Worm (Caenorhabditis elegans): ENCODE data around the gene wht-8.

The wht-8 gene

ce11 chrIII:11197327-11197726 lies 21.3 kb upstream of the wht-8 start (continued):
- TF ChIP-seq hlh-12 (tag; optimal IDR thresholded peaks at IDR 0.05) (no peak), egrh-3 (GFP tag; IDR thresholded peaks at IDR 0.05) (peak; percentile 81), repo-1 (tag; optimal IDR thresholded peaks at IDR 0.05) (no peak), pha-4 (tag; optimal IDR thresholded peaks at IDR 0.05) (no peak), tbp1 (GFP tag; optimal IDR thresholded peaks at IDR 0.05) (peak; percentile 17), ztf-22 (GFP tag; optimal IDR thresholded peaks at IDR 0.05) (no peak), ceh-100 (GFP tag; IDR thresholded peaks at IDR 0.05) (no peak), attf-6 (GFP tag; IDR thresholded peaks at IDR 0.05) (no peak), hmg-1.2 (GFP tag; IDR thresholded peaks at IDR 0.05) (peak; percentile 21; the same call in 1 of the 2 replicates), athp-1 (tag; optimal IDR thresholded peaks at IDR 0.05) (no peak), chd-7 (tag; optimal IDR thresholded peaks at IDR 0.05) (no peak), madf-6 (GFP tag; IDR thresholded peaks at IDR 0.05) (no peak), ceh-27 (GFP tag; optimal IDR thresholded peaks at IDR 0.05) (no peak), ztf-6 (GFP tag; IDR thresholded peaks at IDR 0.05) (no peak), mcd-1 (GFP tag; IDR thresholded peaks at IDR 0.05) (0 out of 2 replicates have a peak, but pooled peaks have one; percentile 4), lin-26 (GFP tag; IDR thresholded peaks at IDR 0.05) (no peak), attf-5 (GFP tag; optimal IDR thresholded peaks at IDR 0.05) (peak; percentile 35), lin-54 (GFP tag; optimal IDR thresholded peaks at IDR 0.05) (peak; percentile 14), nfya-2 (GFP tag; IDR thresholded peaks at IDR 0.05) (no peak), sdz-38 (tag; optimal IDR thresholded peaks at IDR 0.05) (no peak), mes-4 (tag; optimal IDR thresholded peaks at IDR 0.05) (no peak), ztf-18 (tag; optimal IDR thresholded peaks at IDR 0.05) (no peak), snpc-1.1 (tag; optimal IDR thresholded peaks at IDR 0.05; ENCODE audit: insufficient read depth) (no peak), F10E7.11 (tag; optimal IDR thresholded peaks at IDR 0.05) (no peak), ama-1 (optimal IDR thresholded peaks at IDR 0.05) (no peak), ama-1 (GFP tag; optimal IDR thresholded peaks at IDR 0.05) (no peak)

DNA sequence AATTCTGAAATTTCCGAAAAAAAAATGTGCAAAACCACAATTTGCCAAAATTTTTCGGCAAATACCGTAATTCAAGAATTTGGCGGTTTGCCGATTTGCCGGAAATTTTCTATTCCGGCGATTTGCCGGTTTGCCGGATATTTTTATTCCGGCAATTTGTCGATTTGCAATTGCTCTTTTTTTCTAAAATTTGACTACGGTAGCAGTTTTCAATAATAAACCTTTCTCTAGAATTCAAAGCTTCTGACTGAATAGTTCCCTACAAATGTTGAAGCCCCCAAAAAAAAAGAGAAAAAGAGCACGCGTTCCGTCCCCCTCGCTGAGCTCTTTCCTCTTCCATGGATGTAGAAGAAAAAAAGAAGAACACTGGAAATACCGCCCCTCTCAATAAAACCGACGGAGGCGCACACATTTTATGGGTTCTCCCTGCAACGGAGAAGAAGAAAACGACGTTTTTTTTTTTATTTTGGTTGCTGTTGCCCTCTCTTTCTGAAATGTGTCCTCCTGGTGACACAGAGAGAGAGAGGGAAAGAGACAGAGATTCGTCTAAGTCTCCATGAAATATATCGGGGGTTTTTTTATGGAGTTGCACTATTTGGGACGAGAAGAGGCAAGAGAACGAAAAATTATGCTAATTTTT lies 17.6 kb upstream of the wht-8 start:
- TF ChIP-seq fkh-3 (tag; optimal IDR thresholded peaks at IDR 0.05) (no peak), zfh-2 (GFP tag; conservative IDR thresholded peaks at IDR 0.05) (0 out of 2 replicates have a peak, but pooled peaks have one; percentile 25)

DNA sequence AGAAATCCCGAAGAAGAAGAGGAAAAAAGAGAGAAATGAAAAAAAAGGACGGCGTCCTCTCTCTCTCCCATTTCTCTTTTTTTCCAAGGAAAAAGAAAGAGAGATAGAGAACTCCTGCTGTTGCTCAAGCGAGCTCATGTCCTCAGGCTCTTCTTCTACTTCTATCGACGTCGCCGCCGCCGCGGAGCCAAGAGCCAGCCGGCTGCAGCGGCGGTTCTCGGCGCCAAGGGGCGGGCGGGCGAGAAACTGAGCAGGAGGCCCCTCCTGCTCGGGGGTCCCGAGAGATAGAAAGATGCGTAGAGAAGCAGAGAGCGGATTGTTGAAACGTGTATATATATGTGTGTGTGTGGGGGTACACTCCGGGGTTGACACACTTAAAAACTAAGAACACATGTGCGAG lies 15.6 kb upstream of the wht-8 start:
- TF ChIP-seq K11D2.4 (GFP tag; IDR thresholded peaks at IDR 0.05), result 0 out of 2 replicates have a peak, but pooled peaks have one; percentile 34
- TF ChIP-seq egrh-3 (GFP tag; IDR thresholded peaks at IDR 0.05), result peak; percentile 98
- TF ChIP-seq die-1 (tag; optimal IDR thresholded peaks at IDR 0.05), result no peak
- no peak for TF ChIP-seq Y53G8AR.9 (GFP tag; conservative IDR thresholded peaks at IDR 0.05)
- no peak for TF ChIP-seq ets-4 (GFP tag; optimal IDR thresholded peaks at IDR 0.05)
- no peak for TF ChIP-seq lsy-27 (tag; optimal IDR thresholded peaks at IDR 0.05; ENCODE audit: borderline replicate concordance, insufficient read depth)
- TF ChIP-seq attf-5 (GFP tag; optimal IDR thresholded peaks at IDR 0.05), result peak; percentile 54
- TF ChIP-seq madf-10 (tag; optimal IDR thresholded peaks at IDR 0.05), result peak; percentile 91
- no peak for TF ChIP-seq hlh-26 (GFP tag; conservative IDR thresholded peaks at IDR 0.05)
- peak in 1 of 3 experiments; percentile 33 for TF ChIP-seq lin-35 (GFP tag; optimal IDR thresholded peaks at IDR 0.05)
- TF ChIP-seq F33H1.4 (GFP tag; IDR thresholded peaks at IDR 0.05), result no peak
- no peak for TF ChIP-seq cebp-1 (GFP tag; IDR thresholded peaks at IDR 0.05)
- TF ChIP-seq cebp-1 (tag; optimal IDR thresholded peaks at IDR 0.05), result peak; percentile 52
- TF ChIP-seq nfya-2 (GFP tag; IDR thresholded peaks at IDR 0.05), result no peak
- no peak for TF ChIP-seq T07F8.4 (tag; optimal IDR thresholded peaks at IDR 0.05)
- TF ChIP-seq K12H6.12 (tag; optimal IDR thresholded peaks at IDR 0.05), result peak; percentile 55
- no peak for TF ChIP-seq madf-3 (GFP tag; IDR thresholded peaks at IDR 0.05)
- TF ChIP-seq fkh-3 (tag; optimal IDR thresholded peaks at IDR 0.05), result no peak
- TF ChIP-seq dox-1 (GFP tag; IDR thresholded peaks at IDR 0.05), result no peak
- TF ChIP-seq somi-1 (GFP tag; optimal IDR thresholded peaks at IDR 0.05), result no peak
- no peak for TF ChIP-seq pha-4 (tag; optimal IDR thresholded peaks at IDR 0.05)
- TF ChIP-seq ztf-25 (GFP tag; IDR thresholded peaks at IDR 0.05), result no peak
- TF ChIP-seq snpc-3.4 (tag; optimal IDR thresholded peaks at IDR 0.05), result no peak
- TF ChIP-seq mcd-1 (GFP tag; IDR thresholded peaks at IDR 0.05), result peak; percentile 54
- TF ChIP-seq chd-7 (tag; optimal IDR thresholded peaks at IDR 0.05), result no peak

Measured in whole organism, young adult.